Worm (Caenorhabditis elegans): ENCODE data around the gene F46G10.1.

F46G10.1 gene

ce11 chrX:13356469-13356868 lies 44.9 kb upstream of the F46G10.1 start:
- peak; percentile 71 to 84 for TF ChIP-seq mdl-1 (tag; optimal IDR thresholded peaks at IDR 0.05)
- TF ChIP-seq lsy-2 (tag; optimal IDR thresholded peaks at IDR 0.05) = peak in 1 of 2 experiments; percentile 59
- peak; percentile 73 for TF ChIP-seq sem-4 (tag; optimal IDR thresholded peaks at IDR 0.05)
- TF ChIP-seq sma-9 (GFP tag; optimal IDR thresholded peaks at IDR 0.05) = peak; percentile 99
- TF ChIP-seq sma-9 (tag; optimal IDR thresholded peaks at IDR 0.05) = no peak
- TF ChIP-seq ztf-4 (tag; optimal IDR thresholded peaks at IDR 0.05) = peak; percentile 34
- TF ChIP-seq unc-39 (tag; optimal IDR thresholded peaks at IDR 0.05) = no peak
- TF ChIP-seq elt-1 (tag; optimal IDR thresholded peaks at IDR 0.05) = no peak
- no peak for TF ChIP-seq ztf-1 (GFP tag; conservative IDR thresholded peaks at IDR 0.05)
- peak; percentile 46 for TF ChIP-seq lin-13 (GFP tag; optimal IDR thresholded peaks at IDR 0.05)
- peak; percentile 84 for TF ChIP-seq sma-3 (GFP tag; optimal IDR thresholded peaks at IDR 0.05)
- peak; percentile 77 for TF ChIP-seq egl-27 (tag; optimal IDR thresholded peaks at IDR 0.05)
- TF ChIP-seq nhr-129 (tag; optimal IDR thresholded peaks at IDR 0.05) = peak; percentile 88
- peak; percentile 93 for TF ChIP-seq nhr-21 (tag; optimal IDR thresholded peaks at IDR 0.05)
- peak; percentile 83 for TF ChIP-seq fos-1 (tag; optimal IDR thresholded peaks at IDR 0.05)
- TF ChIP-seq Y55F3AM.14 (GFP tag; optimal IDR thresholded peaks at IDR 0.05) = peak; percentile 54
- TF ChIP-seq C34F6.9 (tag; optimal IDR thresholded peaks at IDR 0.05) = no peak
- TF ChIP-seq blmp-1 (tag; optimal IDR thresholded peaks at IDR 0.05; ENCODE audit: insufficient read depth) = peak; percentile 83
- peak; percentile 29 for TF ChIP-seq nhr-6 (tag; optimal IDR thresholded peaks at IDR 0.05)
- no peak for TF ChIP-seq lin-39 (tag; optimal IDR thresholded peaks at IDR 0.05)
- TF ChIP-seq nhr-25 (tag; optimal IDR thresholded peaks at IDR 0.05) = peak; percentile 86
- TF ChIP-seq F13H6.1 (tag; optimal IDR thresholded peaks at IDR 0.05) = peak; percentile 86
- TF ChIP-seq mab-5 (tag; optimal IDR thresholded peaks at IDR 0.05) = no peak
- peak; percentile 2 for TF ChIP-seq gmeb-1 (tag; optimal IDR thresholded peaks at IDR 0.05)
- peak; percentile 11 for TF ChIP-seq lin-11 (tag; optimal IDR thresholded peaks at IDR 0.05)
- TF ChIP-seq crh-2 (tag; optimal IDR thresholded peaks at IDR 0.05) = peak; percentile 82

ce11 chrX:13354672-13355407 lies 43.3 kb upstream of the F46G10.1 start:
- peak; percentile 45 for TF ChIP-seq Y55F3AM.14 (GFP tag; optimal IDR thresholded peaks at IDR 0.05)
- no peak for TF ChIP-seq unc-39 (tag; optimal IDR thresholded peaks at IDR 0.05)
- TF ChIP-seq skn-1 (tag; optimal IDR thresholded peaks at IDR 0.05) = no peak
- TF ChIP-seq snpc-4 (tag; optimal IDR thresholded peaks at IDR 0.05) = no peak
- TF ChIP-seq nhr-23 (tag; optimal IDR thresholded peaks at IDR 0.05) = no peak
- no peak for TF ChIP-seq peb-1 (tag; optimal IDR thresholded peaks at IDR 0.05)
- TF ChIP-seq nhr-21 (tag; optimal IDR thresholded peaks at IDR 0.05) = peak; percentile 84
- no peak for TF ChIP-seq ztf-11 (tag; optimal IDR thresholded peaks at IDR 0.05)
- no peak for TF ChIP-seq lin-11 (tag; optimal IDR thresholded peaks at IDR 0.05)
- TF ChIP-seq sma-3 (GFP tag; optimal IDR thresholded peaks at IDR 0.05) = peak; percentile 16
- TF ChIP-seq sem-4 (tag; optimal IDR thresholded peaks at IDR 0.05) = peak; percentile 5
- TF ChIP-seq R02D3.7 (tag; optimal IDR thresholded peaks at IDR 0.05) = no peak
- peak; percentile 78 for TF ChIP-seq F13H6.1 (tag; optimal IDR thresholded peaks at IDR 0.05)
- TF ChIP-seq ceh-82 (tag; optimal IDR thresholded peaks at IDR 0.05) = no peak
- TF ChIP-seq lin-39 (tag; optimal IDR thresholded peaks at IDR 0.05) = no peak
- no peak for TF ChIP-seq ztf-1 (GFP tag; conservative IDR thresholded peaks at IDR 0.05)
- no peak for TF ChIP-seq ztf-4 (tag; optimal IDR thresholded peaks at IDR 0.05)
- peak; percentile 95 for TF ChIP-seq nhr-129 (tag; optimal IDR thresholded peaks at IDR 0.05)
- TF ChIP-seq nhr-12 (tag; optimal IDR thresholded peaks at IDR 0.05) = no peak
- peak in 1 of 2 experiments; percentile 34 for TF ChIP-seq lsy-2 (tag; optimal IDR thresholded peaks at IDR 0.05)
- peak; percentile 38 for TF ChIP-seq nhr-6 (tag; optimal IDR thresholded peaks at IDR 0.05)
- TF ChIP-seq ZK546.5 (tag; optimal IDR thresholded peaks at IDR 0.05) = no peak
- TF ChIP-seq fos-1 (tag; optimal IDR thresholded peaks at IDR 0.05) = peak; percentile 59
- no peak for TF ChIP-seq aly-2 (tag; optimal IDR thresholded peaks at IDR 0.05)
- no peak for TF ChIP-seq elt-3 (tag; optimal IDR thresholded peaks at IDR 0.05)
- TF ChIP-seq C34F6.9 (tag; optimal IDR thresholded peaks at IDR 0.05) = no peak
- TF ChIP-seq mab-5 (tag; optimal IDR thresholded peaks at IDR 0.05) = no peak
- TF ChIP-seq unc-55 (GFP tag; optimal IDR thresholded peaks at IDR 0.05) = no peak
- TF ChIP-seq nhr-10 (tag; optimal IDR thresholded peaks at IDR 0.05) = no peak
- TF ChIP-seq blmp-1 (tag; optimal IDR thresholded peaks at IDR 0.05; ENCODE audit: insufficient read depth) = peak; percentile 97
- TF ChIP-seq nhr-237 (tag; optimal IDR thresholded peaks at IDR 0.05) = no peak
- TF ChIP-seq nhr-11 (tag; optimal IDR thresholded peaks at IDR 0.05) = no peak
- peak; percentile 4 for TF ChIP-seq crh-2 (tag; optimal IDR thresholded peaks at IDR 0.05)
- no peak for TF ChIP-seq ama-1 (optimal IDR thresholded peaks at IDR 0.05)
- TF ChIP-seq lin-13 (GFP tag; optimal IDR thresholded peaks at IDR 0.05) = no peak
- no peak for TF ChIP-seq ceh-16 (tag; optimal IDR thresholded peaks at IDR 0.05)
- TF ChIP-seq unc-62 (GFP tag; optimal IDR thresholded peaks at IDR 0.05) = no peak
- no peak for TF ChIP-seq elt-1 (tag; optimal IDR thresholded peaks at IDR 0.05)
- no peak for TF ChIP-seq mbf-1 (tag; optimal IDR thresholded peaks at IDR 0.05)
- no peak for TF ChIP-seq alr-1 (tag; optimal IDR thresholded peaks at IDR 0.05)
- peak; percentile 73 for TF ChIP-seq nhr-25 (tag; optimal IDR thresholded peaks at IDR 0.05)
- TF ChIP-seq nhr-77 (tag; optimal IDR thresholded peaks at IDR 0.05) = no peak
- TF ChIP-seq gmeb-1 (tag; optimal IDR thresholded peaks at IDR 0.05) = no peak
- TF ChIP-seq dmd-4 (tag; optimal IDR thresholded peaks at IDR 0.05) = no peak
- peak; percentile 91 for TF ChIP-seq sma-9 (GFP tag; optimal IDR thresholded peaks at IDR 0.05)
- no peak for TF ChIP-seq sma-9 (tag; optimal IDR thresholded peaks at IDR 0.05)
- peak in 1 of 2 experiments; percentile 11 for TF ChIP-seq mdl-1 (tag; optimal IDR thresholded peaks at IDR 0.05)

Data from whole organism, L2 larva.